Fruit fly (Drosophila melanogaster) whole organism, embryonic: ENCODE measurements around the gene bwa.
A peak's percentile ranks its signal among the peaks of the same experiment; 100 is the strongest.

Experiments used
- CG10979 ChIP-seq: fragments of 200-800 bp; sonication (Bioruptor generic); optimal IDR thresholded peaks from 2 replicates; lab custom pipeline; 2018; ENCODE audit warnings: missing biosample characterization, mild to moderate bottlenecking, missing genetic modification characterization, moderate library complexity
- CG11456 ChIP-seq: fragments of 200-800 bp; sonication (Bioruptor generic); IDR thresholded peaks from 3 replicates; pipeline ENCODE4 v1.3.6; 2022; ENCODE audit warnings: missing biosample characterization, missing genetic modification characterization
- CG4424 ChIP-seq: fragments of 200-800 bp; sonication (Bioruptor generic); optimal IDR thresholded peaks from 3 replicates; lab custom pipeline; 2016; ENCODE audit warnings: missing biosample characterization, missing genetic modification characterization
- maf-S ChIP-seq: fragments of 200-800 bp; sonication (Bioruptor generic); optimal IDR thresholded peaks from 2 replicates; lab custom pipeline; 2016; ENCODE audit warnings: missing biosample characterization, missing genetic modification characterization
- ro ChIP-seq: fragments of 200-800 bp; sonication (Bioruptor generic); IDR thresholded peaks from 2 replicates; pipeline ENCODE4 v1.3.6; 2022; ENCODE audit warnings: missing biosample characterization, missing genetic modification characterization
- sim ChIP-seq: fragments of 200-800 bp; sonication (Bioruptor generic); IDR thresholded peaks from 2 replicates; pipeline ENCODE4 v1.3.6; 2022; ENCODE audit warnings: missing biosample characterization, missing genetic modification characterization
- yki ChIP-seq: fragments of >200 bp; optimal IDR thresholded peaks from 3 replicates; lab custom pipeline; 2018

dm6 chr2L:20084785-20085555, 18.8 kb downstream of the bwa start, which contains the start of gene fok:
- TF ChIP-seq CG11456 (GFP tag; lab: Robert Waterston, UW) = peak; percentile 99
- peak; percentile 96 for TF ChIP-seq CG4424 (GFP tag; lab: Kevin White, UChicago)
- TF ChIP-seq CG10979 (tag; lab: Kevin White, UChicago) = peak; percentile 96
- TF ChIP-seq yki (lab: Kevin White, UChicago) = no peak
- peak; percentile 94 for TF ChIP-seq maf-S
- peak; percentile 86 for TF ChIP-seq sim
- peak; percentile 86 for TF ChIP-seq ro
